Fruit fly (Drosophila melanogaster): ENCODE data around the gene Flad2.

DNA sequence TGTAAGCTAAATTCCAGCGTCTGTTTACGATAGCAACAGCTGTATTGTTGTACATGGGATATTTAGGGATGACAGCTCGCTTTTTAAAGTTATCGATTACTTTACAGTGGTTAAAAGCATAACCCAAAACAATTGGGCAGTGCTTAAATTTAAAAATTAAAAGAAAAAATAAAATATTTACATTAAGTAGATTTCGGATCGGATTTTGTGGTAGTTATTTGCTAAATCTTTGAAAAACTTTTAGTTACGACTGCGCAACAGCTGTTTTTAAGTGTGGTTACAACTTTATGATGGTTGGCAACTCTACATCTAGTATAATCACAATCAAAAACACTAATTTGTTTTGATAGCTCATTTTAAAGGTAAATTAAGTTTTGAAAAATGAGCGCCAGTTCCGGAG is 25.1 kb upstream of the Flad2 start, which contains the start of the genes Ing5 and CG7099:
- TF ChIP-seq CTCF (optimal IDR thresholded peaks at IDR 0.05) (no peak), CG8478 (optimal IDR thresholded peaks at IDR 0.05) (no peak)

All from S2 (cell line).